Fruit fly (Drosophila melanogaster): ENCODE measurements around the gene CG9135.

Gene CG9135

dm6 chr2L:6075345-6075744 lies 24.7 kb downstream of the CG9135 start:
- TF ChIP-seq caup (GFP tag; optimal IDR thresholded peaks at IDR 0.05; ENCODE audit: severe bottlenecking) (no peak), pho (GFP tag; optimal IDR thresholded peaks at IDR 0.05) (no peak), grn (GFP tag; optimal IDR thresholded peaks at IDR 0.05) (no peak), CG4820 (GFP tag; optimal IDR thresholded peaks at IDR 0.05) (no peak), Opbp (GFP tag; IDR thresholded peaks at IDR 0.05; ENCODE audit: partially characterized antibody) (peak; percentile 43; the same call in 1 of the 3 replicates), CG8478 (optimal IDR thresholded peaks at IDR 0.05) (no peak), fd96Cb (tag; optimal IDR thresholded peaks at IDR 0.05) (no peak), CG11504 (tag; optimal IDR thresholded peaks at IDR 0.05) (no peak), HmgZ (tag; optimal IDR thresholded peaks at IDR 0.05) (no peak), ab (GFP tag; optimal IDR thresholded peaks at IDR 0.05) (no peak), ranshi (GFP tag; IDR thresholded peaks at IDR 0.05) (no peak), slou (GFP tag; optimal IDR thresholded peaks at IDR 0.05) (no peak), insv (GFP tag; optimal IDR thresholded peaks at IDR 0.05) (no peak), Med (GFP tag) (no peak), CG6272 (GFP tag; IDR thresholded peaks at IDR 0.05) (no peak), Lpt (GFP tag; optimal IDR thresholded peaks at IDR 0.05) (no peak), CG3995 (GFP tag; optimal IDR thresholded peaks at IDR 0.05) (no peak), HmgD (GFP tag; optimal IDR thresholded peaks at IDR 0.05) (no peak), CG12769 (tag; optimal IDR thresholded peaks at IDR 0.05) (peak; percentile 80), cg (GFP tag; optimal IDR thresholded peaks at IDR 0.05) (peak; percentile 72), NfI (GFP tag; optimal IDR thresholded peaks at IDR 0.05) (no peak), mld (GFP tag; IDR thresholded peaks at IDR 0.05; ENCODE audit: partially characterized antibody) (no peak), CG8388 (GFP tag; optimal IDR thresholded peaks at IDR 0.05) (no peak), sug (tag; optimal IDR thresholded peaks at IDR 0.05) (no peak), CG14441 (GFP tag; IDR thresholded peaks at IDR 0.05) (no peak), Six4 (GFP tag; optimal IDR thresholded peaks at IDR 0.05) (no peak), nom (GFP tag; optimal IDR thresholded peaks at IDR 0.05) (no peak), CG16863 (GFP tag; optimal IDR thresholded peaks at IDR 0.05) (no peak), lilli (GFP tag; optimal IDR thresholded peaks at IDR 0.05) (no peak), nerfin-1 (tag; optimal IDR thresholded peaks at IDR 0.05) (peak; percentile 34), CG6791 (GFP tag; IDR thresholded peaks at IDR 0.05; ENCODE audit: partially characterized antibody) (no peak), Trl (optimal IDR thresholded peaks at IDR 0.05) (no peak), Trl (GFP tag; optimal IDR thresholded peaks at IDR 0.05) (no peak), Dip3 (GFP tag; optimal IDR thresholded peaks at IDR 0.05) (no peak), eyg (GFP tag; optimal IDR thresholded peaks at IDR 0.05) (no peak), Hmx (GFP tag; optimal IDR thresholded peaks at IDR 0.05) (no peak), gro (GFP tag; optimal IDR thresholded peaks at IDR 0.05) (no peak), Doc3 (GFP tag; IDR thresholded peaks at IDR 0.05; ENCODE audit: partially characterized antibody) (no peak), CG8765 (GFP tag; IDR thresholded peaks at IDR 0.05) (no peak), PHDP (tag; optimal IDR thresholded peaks at IDR 0.05) (no peak), tna (GFP tag; IDR thresholded peaks at IDR 0.05; ENCODE audit: partially characterized antibody) (no peak), Spps (tag; optimal IDR thresholded peaks at IDR 0.05) (no peak), NC2β (GFP tag; optimal IDR thresholded peaks at IDR 0.05) (no peak), CG17361 (GFP tag; IDR thresholded peaks at IDR 0.05) (no peak), Kr (GFP tag; optimal IDR thresholded peaks at IDR 0.05) (no peak), fd64A (GFP tag; optimal IDR thresholded peaks at IDR 0.05) (peak; percentile 2), chif (GFP tag; optimal IDR thresholded peaks at IDR 0.05) (no peak), sisA (GFP tag; IDR thresholded peaks at IDR 0.05) (no peak), Stat92E (GFP tag; optimal IDR thresholded peaks at IDR 0.05) (no peak), run (tag; optimal IDR thresholded peaks at IDR 0.05) (no peak), CG4617 (GFP tag; optimal IDR thresholded peaks at IDR 0.05; ENCODE audit: borderline replicate concordance) (no peak), CG14014 (GFP tag; IDR thresholded peaks at IDR 0.05) (no peak)
